Fruit fly (Drosophila melanogaster) whole organism, wandering third instar larva: Measurements from ENCODE around the gene nesd.

Source experiments
- Abd-B ChIP-seq: fragments of >200 bp; optimal IDR thresholded peaks from 2 replicates; lab custom pipeline; 2017; ENCODE audit warnings: missing biosample characterization, missing genetic modification characterization
- Dfd ChIP-seq: fragments of >200 bp; optimal IDR thresholded peaks from 2 replicates; lab custom pipeline; 2017; ENCODE audit warnings: missing biosample characterization, missing genetic modification characterization
- Vsx2 ChIP-seq: fragments of 200-300, 225-300 bp; sonication (Bioruptor generic); optimal IDR thresholded peaks from 2 replicates; lab custom pipeline; 2018; ENCODE audit warnings: missing biosample characterization, missing genetic modification characterization; ENCODE audit not compliant: partially characterized antibody
- dmrt93B ChIP-seq: fragments of 200-800 bp; sonication (Bioruptor generic); optimal IDR thresholded peaks from 2 replicates; lab custom pipeline; 2018; ENCODE audit warnings: missing biosample characterization, mild to moderate bottlenecking, missing genetic modification characterization
- dsf ChIP-seq: sonication (Bioruptor generic); optimal IDR thresholded peaks from 2 replicates; lab custom pipeline; 2016; ENCODE audit warnings: missing biosample characterization, missing genetic modification characterization, borderline replicate concordance
- jim ChIP-seq: fragments of 175-275, 200-325 bp; sonication (Bioruptor generic); optimal IDR thresholded peaks from 2 replicates; lab custom pipeline; 2016; ENCODE audit warnings: missing biosample characterization, mild to moderate bottlenecking, missing genetic modification characterization
- psq ChIP-seq: fragments of 200-800 bp; sonication (Bioruptor generic); optimal IDR thresholded peaks from 3 replicates; lab custom pipeline; 2017; ENCODE audit warnings: missing biosample characterization, mild to moderate bottlenecking, missing genetic modification characterization, moderate library complexity
- sage ChIP-seq: fragments of 200-800 bp; sonication (Bioruptor generic); optimal IDR thresholded peaks from 2 replicates; lab custom pipeline; 2016; ENCODE audit warnings: missing biosample characterization, mild to moderate bottlenecking, missing genetic modification characterization
- sv ChIP-seq: fragments of 200-800 bp; sonication (Bioruptor generic); optimal IDR thresholded peaks from 3 replicates; lab custom pipeline; 2016; ENCODE audit warnings: missing biosample characterization, missing genetic modification characterization

DNA sequence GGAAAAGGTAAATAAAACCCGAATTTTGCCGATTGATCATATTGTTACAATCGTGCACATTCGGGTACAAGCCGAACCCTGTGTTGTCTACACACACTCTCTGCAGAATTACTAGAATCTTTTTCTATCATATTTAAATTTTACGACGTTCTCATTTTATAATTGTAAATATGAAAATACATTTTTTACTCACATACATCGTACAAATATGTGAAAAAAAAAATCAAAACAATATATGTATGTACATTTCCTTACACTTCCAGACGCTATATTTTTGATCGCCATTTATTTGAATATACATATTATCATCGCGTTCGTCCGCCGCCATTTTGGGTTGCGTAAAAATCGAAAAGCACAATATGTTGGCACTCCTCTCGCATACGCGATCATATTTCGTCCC lies 24.0 kb downstream of the nesd start:
- no peak for TF ChIP-seq dsf (GFP tag; lab: Kevin White, UChicago)
- TF ChIP-seq Dfd = no peak
- no peak for TF ChIP-seq psq (GFP tag; lab: Kevin White, UChicago)
- no peak for TF ChIP-seq sv
- TF ChIP-seq sage (GFP tag; lab: Kevin White, UChicago) = no peak
- no peak for TF ChIP-seq dmrt93B (GFP tag; lab: Kevin White, UChicago)
- no peak for TF ChIP-seq Vsx2 (GFP tag; lab: Kevin White, UChicago)
- no peak for TF ChIP-seq jim (GFP tag; lab: Kevin White, UChicago)
- TF ChIP-seq Abd-B (GFP tag; lab: Kevin White, UChicago) = no peak
